Fruit fly (Drosophila melanogaster) whole organism, wandering third instar larva: Measurements from ENCODE around the gene CG15431.

ENCODE experiments used
- Abd-B ChIP-seq: fragments of >200 bp; optimal IDR thresholded peaks from 2 replicates; lab custom pipeline; 2017; ENCODE audit warnings: missing biosample characterization, missing genetic modification characterization
- CG32264 ChIP-seq: fragments of 200-800 bp; sonication (Bioruptor generic); optimal IDR thresholded peaks from 2 replicates; lab custom pipeline; 2016; ENCODE audit warnings: missing biosample characterization, missing genetic modification characterization
- CG9705 ChIP-seq: fragments of 200-800 bp; sonication (Bioruptor generic); optimal IDR thresholded peaks from 2 replicates; lab custom pipeline; 2018; ENCODE audit warnings: missing biosample characterization, mild to moderate bottlenecking, missing genetic modification characterization
- Dfd ChIP-seq: fragments of >200 bp; optimal IDR thresholded peaks from 2 replicates; lab custom pipeline; 2017; ENCODE audit warnings: missing biosample characterization, missing genetic modification characterization
- Dif ChIP-seq: fragments of 200-275, 200-300 bp; sonication (Bioruptor generic); optimal IDR thresholded peaks from 2 replicates; lab custom pipeline; 2018; ENCODE audit warnings: missing biosample characterization, missing genetic modification characterization; ENCODE audit not compliant: partially characterized antibody
- GATAd ChIP-seq: sonication (Bioruptor generic); optimal IDR thresholded peaks from 2 replicates; lab custom pipeline; 2016; ENCODE audit warnings: missing biosample characterization, missing genetic modification characterization
- HLH106 ChIP-seq: fragments of 200-800 bp; optimal IDR thresholded peaks from 3 replicates; lab custom pipeline; 2019; ENCODE audit warnings: missing biosample characterization, mild to moderate bottlenecking, missing genetic modification characterization, moderate library complexity
- Hnf4 ChIP-seq: fragments of 200-800 bp; sonication (Bioruptor generic); optimal IDR thresholded peaks from 2 replicates; lab custom pipeline; 2016; ENCODE audit warnings: missing biosample characterization, mild to moderate bottlenecking, missing genetic modification characterization
- Hr78 ChIP-seq: fragments of >200 bp; optimal IDR thresholded peaks from 2 replicates; lab custom pipeline; 2017; ENCODE audit warnings: missing biosample characterization, missing genetic modification characterization
- Hr83 ChIP-seq: fragments of 200-300 bp; sonication (Bioruptor generic); optimal IDR thresholded peaks from 2 replicates; lab custom pipeline; 2016; ENCODE audit warnings: missing biosample characterization, mild to moderate bottlenecking, missing genetic modification characterization, moderate library complexity; ENCODE audit not compliant: poor library complexity, severe bottlenecking
- Jra ChIP-seq: sonication (Bioruptor generic); optimal IDR thresholded peaks from 2 replicates; lab custom pipeline; 2016; ENCODE audit warnings: missing biosample characterization, missing genetic modification characterization
- Mio ChIP-seq: sonication (Bioruptor generic); optimal IDR thresholded peaks from 2 replicates; lab custom pipeline; 2016; ENCODE audit warnings: missing biosample characterization, missing genetic modification characterization
- Myc ChIP-seq: fragments of >200 bp; optimal IDR thresholded peaks from 2 replicates; lab custom pipeline; 2017
- N ChIP-seq: fragments of >200 bp; optimal IDR thresholded peaks from 2 replicates; lab custom pipeline; 2018; ENCODE audit warnings: missing biosample characterization, missing external identifiers, missing genetic modification characterization
- OdsH ChIP-seq: fragments of 200-800 bp; sonication (Bioruptor generic); optimal IDR thresholded peaks from 2 replicates; lab custom pipeline; 2016; ENCODE audit warnings: missing biosample characterization, mild to moderate bottlenecking, missing genetic modification characterization
- Rel ChIP-seq, 2 experiments: fragments of 200-800 bp; sonication (Bioruptor generic) in 1 of 2; optimal IDR thresholded peaks; 2 replicates in 1 of 2; 3 replicates in 1 of 2; lab custom pipeline; 2016 to 2019; ENCODE audit warnings: mild to moderate bottlenecking in 2 of 2, missing biosample characterization in 2 of 2, missing genetic modification characterization in 2 of 2, moderate library complexity in 1 of 2
- Sp1 ChIP-seq: fragments of 200-800 bp; sonication (Bioruptor generic); optimal IDR thresholded peaks from 3 replicates; lab custom pipeline; 2019; ENCODE audit warnings: missing biosample characterization, mild to moderate bottlenecking, missing genetic modification characterization, moderate library complexity
- br ChIP-seq: fragments of 200-800 bp; sonication (Bioruptor generic); optimal IDR thresholded peaks from 2 replicates; lab custom pipeline; 2016; ENCODE audit warnings: missing biosample characterization, missing genetic modification characterization
- dmrt93B ChIP-seq: fragments of 200-800 bp; sonication (Bioruptor generic); optimal IDR thresholded peaks from 2 replicates; lab custom pipeline; 2018; ENCODE audit warnings: missing biosample characterization, mild to moderate bottlenecking, missing genetic modification characterization
- ey ChIP-seq: fragments of 200-800 bp; sonication (Bioruptor generic); optimal IDR thresholded peaks from 2 replicates; lab custom pipeline; 2016; ENCODE audit warnings: missing biosample characterization, missing genetic modification characterization
- foxo ChIP-seq, 2 experiments: fragments of 200-800 bp; sonication (Bioruptor generic); optimal IDR thresholded peaks; 2 replicates in 1 of 2; 3 replicates in 1 of 2; lab custom pipeline; 2016 to 2017; ENCODE audit warnings: missing biosample characterization in 2 of 2, missing genetic modification characterization in 2 of 2
- fru ChIP-seq: fragments of 200-800 bp; sonication (Bioruptor generic); optimal IDR thresholded peaks from 3 replicates; lab custom pipeline; 2016; ENCODE audit warnings: missing biosample characterization, mild to moderate bottlenecking, missing genetic modification characterization
- h ChIP-seq: fragments of 200-800 bp; sonication (Bioruptor generic); optimal IDR thresholded peaks from 3 replicates; lab custom pipeline; 2016; ENCODE audit warnings: missing biosample characterization, mild to moderate bottlenecking, missing genetic modification characterization
- jim ChIP-seq: fragments of 175-275, 200-325 bp; sonication (Bioruptor generic); optimal IDR thresholded peaks from 2 replicates; lab custom pipeline; 2016; ENCODE audit warnings: missing biosample characterization, mild to moderate bottlenecking, missing genetic modification characterization
- pan ChIP-seq: fragments of >200 bp; optimal IDR thresholded peaks from 2 replicates; lab custom pipeline; 2017
- psq ChIP-seq: fragments of 200-800 bp; sonication (Bioruptor generic); optimal IDR thresholded peaks from 3 replicates; lab custom pipeline; 2017; ENCODE audit warnings: missing biosample characterization, mild to moderate bottlenecking, missing genetic modification characterization, moderate library complexity
- rgr ChIP-seq: fragments of 200-800 bp; sonication (Bioruptor generic); optimal IDR thresholded peaks from 3 replicates; lab custom pipeline; 2016; ENCODE audit warnings: missing biosample characterization, mild to moderate bottlenecking, missing genetic modification characterization
- sv ChIP-seq: fragments of 200-800 bp; sonication (Bioruptor generic); optimal IDR thresholded peaks from 3 replicates; lab custom pipeline; 2016; ENCODE audit warnings: missing biosample characterization, missing genetic modification characterization
- tai ChIP-seq: sonication (Bioruptor generic); optimal IDR thresholded peaks from 2 replicates; lab custom pipeline; 2016; ENCODE audit warnings: missing biosample characterization, missing genetic modification characterization
- usp ChIP-seq: fragments of >200 bp; optimal IDR thresholded peaks from 2 replicates; lab custom pipeline; 2017; ENCODE audit warnings: missing biosample characterization, missing genetic modification characterization
- woc ChIP-seq: sonication (Bioruptor generic); optimal IDR thresholded peaks from 2 replicates; lab custom pipeline; 2016; ENCODE audit warnings: missing biosample characterization, mild to moderate bottlenecking, missing genetic modification characterization

CG15431 gene

DNA sequence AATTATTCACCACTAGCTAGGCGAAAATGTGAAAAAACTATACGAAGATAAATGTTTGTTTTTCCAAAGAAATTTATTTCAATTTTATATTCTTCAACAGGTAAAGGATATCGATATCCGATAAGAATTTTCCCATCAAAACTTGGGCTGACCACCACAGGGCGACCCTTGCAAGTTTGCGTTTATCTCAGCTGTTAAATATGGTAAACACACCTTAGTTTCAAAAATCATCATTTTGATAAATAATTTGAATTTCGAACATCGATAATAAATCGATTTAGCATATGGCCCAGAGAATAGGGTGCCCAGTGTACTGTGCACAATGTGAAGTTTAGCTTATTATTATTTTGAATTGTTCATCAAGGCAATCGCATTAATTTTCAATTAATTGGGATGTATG is 22.2 kb upstream of the CG15431 start, which contains the start of the genes CG15443 and Paris:
CG15443 (minus strand) TSS at position 125 of the 400 bp plus-strand sequence.
Paris (plus strand) TSS at position 289 of the 400 bp plus-strand sequence.
- no peak for TF ChIP-seq Rel (GFP tag; optimal IDR thresholded peaks at IDR 0.05; lab: Kevin White, UChicago)
- TF ChIP-seq Rel (tag; optimal IDR thresholded peaks at IDR 0.05; lab: Kevin White, UChicago), result peak; percentile 32
- TF ChIP-seq usp, result no peak
- TF ChIP-seq Abd-B (GFP tag; lab: Kevin White, UChicago), result no peak
- peak; percentile 14 for TF ChIP-seq CG9705

DNA sequence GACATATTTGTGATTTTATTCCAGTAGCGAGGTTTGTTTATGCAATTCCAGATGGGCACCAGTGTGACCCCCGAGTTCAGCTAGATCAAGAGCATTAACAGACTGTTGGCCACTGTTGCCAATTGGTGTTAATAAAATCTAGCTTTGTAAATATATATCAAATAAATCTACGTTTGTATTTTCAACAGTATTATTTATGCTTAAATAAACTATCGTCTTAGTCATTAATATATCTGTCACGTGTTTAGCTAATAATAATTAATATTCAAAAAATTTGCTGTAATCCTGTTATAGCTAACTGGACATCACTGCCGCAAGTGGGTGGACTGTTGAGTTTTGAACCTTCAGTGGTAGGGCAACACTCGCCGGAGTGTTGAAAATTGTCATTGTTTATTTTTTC is 18.5 kb upstream of the CG15431 start, which contains the start of the genes mRpL27 and CG15435:
mRpL27 (minus strand) TSS at position 96 of the 400 bp plus-strand sequence.
CG15435 (plus strand) TSS at position 187 of the 400 bp plus-strand sequence.
- TF ChIP-seq woc (GFP tag; lab: Kevin White, UChicago), result peak; percentile 87
- peak; percentile 51 for TF ChIP-seq HLH106 (tag; lab: Kevin White, UChicago)
- no peak for TF ChIP-seq usp
- peak; percentile 48 for TF ChIP-seq CG9705
- TF ChIP-seq Dfd (GFP tag; lab: Kevin White, UChicago), result no peak
- no peak for TF ChIP-seq pan (lab: Kevin White, UChicago)
- TF ChIP-seq rgr (GFP tag; lab: Kevin White, UChicago), result peak; percentile 15
- TF ChIP-seq Sp1 (GFP tag; lab: Kevin White, UChicago), result peak; percentile 20
- peak; percentile 31 for TF ChIP-seq h (GFP tag; lab: Kevin White, UChicago)
- no peak for TF ChIP-seq ey (GFP tag; lab: Kevin White, UChicago)
- TF ChIP-seq foxo (GFP tag; optimal IDR thresholded peaks at IDR 0.05; lab: Kevin White, UChicago), result peak in 1 of 2 experiments; percentile 29
- TF ChIP-seq Hnf4 (GFP tag; lab: Kevin White, UChicago), result no peak
- TF ChIP-seq Myc (lab: Kevin White, UChicago), result peak; percentile 96
- TF ChIP-seq OdsH, result peak; percentile 7
- no peak for TF ChIP-seq Rel (GFP tag; optimal IDR thresholded peaks at IDR 0.05; lab: Kevin White, UChicago)
- peak; percentile 24 for TF ChIP-seq Rel (tag; optimal IDR thresholded peaks at IDR 0.05; lab: Kevin White, UChicago)

DNA sequence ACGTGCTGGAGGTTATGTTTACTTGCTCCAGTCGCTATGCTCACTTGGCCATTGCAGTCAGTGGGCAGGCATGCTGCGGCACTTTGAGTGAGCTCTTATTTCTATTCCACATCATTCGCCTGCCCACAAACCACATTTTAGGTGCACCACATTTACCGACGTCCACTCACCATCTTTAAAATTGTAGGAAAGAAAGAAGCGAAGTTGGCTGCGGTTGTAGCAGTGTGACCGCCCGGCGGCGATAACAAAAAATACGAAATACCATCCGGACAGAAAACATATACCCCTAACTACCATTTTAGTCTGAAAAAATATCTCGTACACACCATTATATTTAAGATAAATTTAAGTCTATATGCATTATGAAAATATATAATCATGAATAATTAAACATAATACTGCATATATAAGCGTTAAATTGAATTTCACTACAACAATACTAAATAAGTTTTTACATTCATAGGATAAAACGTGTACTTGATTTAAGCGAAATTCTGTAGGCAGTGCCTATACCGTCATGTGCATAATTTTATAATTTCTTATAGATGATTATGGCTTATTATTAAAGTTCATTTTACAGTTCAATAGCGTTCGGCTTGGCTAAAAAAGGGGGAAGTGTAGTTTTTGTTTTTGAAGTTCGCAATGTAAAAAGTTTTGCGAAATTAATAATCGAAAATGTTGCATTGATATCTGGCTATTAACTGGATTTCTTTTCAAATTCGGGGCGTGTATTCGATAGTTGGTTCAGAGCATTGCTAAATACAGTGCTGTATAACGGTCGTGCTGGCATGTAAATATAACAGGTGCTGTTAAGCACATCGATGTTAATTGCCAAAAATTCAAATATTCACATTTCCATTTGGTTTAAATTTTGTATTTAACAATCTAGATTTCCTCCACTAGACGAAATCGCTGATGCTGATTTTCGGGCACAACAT is 17.3 kb upstream of the CG15431 start, which contains the start of gene RpL27A:
RpL27A (minus strand) TSS at position 246 of the 938 bp plus-strand sequence.
- TF ChIP-seq dmrt93B (peak; percentile 73), HLH106 (tag; lab: Kevin White, UChicago) (peak; percentile 61), tai (GFP tag; lab: Kevin White, UChicago) (no peak), psq (GFP tag; lab: Kevin White, UChicago) (peak; percentile 41), Jra (no peak), br (GFP tag; lab: Kevin White, UChicago) (peak; percentile 69), Sp1 (GFP tag; lab: Kevin White, UChicago) (peak; percentile 85), Hr83 (GFP tag; lab: Kevin White, UChicago) (peak; percentile 92), Hr78 (GFP tag; lab: Kevin White, UChicago) (no peak), Dif (GFP tag; lab: Kevin White, UChicago) (peak; percentile 45), h (GFP tag; lab: Kevin White, UChicago) (peak; percentile 52), OdsH (peak; percentile 19), fru (GFP tag; lab: Kevin White, UChicago) (peak; percentile 20), CG9705 (peak; percentile 76), Myc (lab: Kevin White, UChicago) (peak; percentile 40), jim (no peak), sv (GFP tag; lab: Kevin White, UChicago) (peak; percentile 56), rgr (GFP tag; lab: Kevin White, UChicago) (peak; percentile 87), Mio (GFP tag; lab: Kevin White, UChicago) (no peak), Dfd (GFP tag; lab: Kevin White, UChicago) (no peak), GATAd (no peak), CG32264 (GFP tag; lab: Kevin White, UChicago) (no peak), ey (GFP tag; lab: Kevin White, UChicago) (peak; percentile 17), foxo (GFP tag; optimal IDR thresholded peaks at IDR 0.05; lab: Kevin White, UChicago) (peak in 1 of 2 experiments; percentile 67), Rel (GFP tag; optimal IDR thresholded peaks at IDR 0.05; lab: Kevin White, UChicago) (no peak), Rel (tag; optimal IDR thresholded peaks at IDR 0.05; lab: Kevin White, UChicago) (peak; percentile 57), N (GFP tag; lab: Kevin White, UChicago) (peak; percentile 78)
